Fruit fly (Drosophila melanogaster): ENCODE results near the gene Hrb27C.

- TF ChIP-seq CG33017 (tag; optimal IDR thresholded peaks at IDR 0.05), result no peak
- no peak for TF ChIP-seq cnc (optimal IDR thresholded peaks at IDR 0.05)
- TF ChIP-seq Clk (GFP tag; optimal IDR thresholded peaks at IDR 0.05), result no peak
Measured at dm6 chr2L:6920661-6921359, at the start of gene Hrb27C.
